Worm (Caenorhabditis elegans): Measurements from ENCODE around the gene srh-115.
A peak's percentile ranks its signal among the peaks of the same experiment; 100 is the strongest.

The srh-115 gene

ce11 chrV:17242552-17242951 lies 13.0 kb upstream of the srh-115 start, which contains the start of gene Y68A4B.3:
Y68A4B.3 (minus strand) TSS chrV:17242652.
- TF ChIP-seq lin-39 (tag; optimal IDR thresholded peaks at IDR 0.05) (no peak), eor-1 (tag; optimal IDR thresholded peaks at IDR 0.05) (no peak), tbx-2 (tag; optimal IDR thresholded peaks at IDR 0.05) (no peak), elt-3 (tag; optimal IDR thresholded peaks at IDR 0.05) (no peak), nhr-237 (tag; optimal IDR thresholded peaks at IDR 0.05) (no peak), ztf-11 (tag; optimal IDR thresholded peaks at IDR 0.05) (no peak), zag-1 (tag; optimal IDR thresholded peaks at IDR 0.05) (no peak), egl-5 (tag; optimal IDR thresholded peaks at IDR 0.05) (no peak), ztf-4 (tag; optimal IDR thresholded peaks at IDR 0.05) (no peak), R02D3.7 (tag; optimal IDR thresholded peaks at IDR 0.05) (no peak), nhr-43 (tag; optimal IDR thresholded peaks at IDR 0.05; ENCODE audit: poor library complexity, severe bottlenecking) (no peak), ceh-16 (tag; optimal IDR thresholded peaks at IDR 0.05) (no peak), ceh-9 (tag; optimal IDR thresholded peaks at IDR 0.05) (no peak), unc-39 (tag; optimal IDR thresholded peaks at IDR 0.05) (no peak), nfya-1 (tag; optimal IDR thresholded peaks at IDR 0.05; ENCODE audit: insufficient read depth) (no peak), snpc-4 (tag; optimal IDR thresholded peaks at IDR 0.05) (no peak), nhr-25 (tag; optimal IDR thresholded peaks at IDR 0.05) (no peak), nhr-11 (tag; optimal IDR thresholded peaks at IDR 0.05) (no peak), lsy-12 (tag; optimal IDR thresholded peaks at IDR 0.05) (no peak), fkh-2 (tag; optimal IDR thresholded peaks at IDR 0.05) (no peak)

ce11 chrV:17243016-17243415 lies 12.5 kb upstream of the srh-115 start:
- TF ChIP-seq zag-1 (tag; optimal IDR thresholded peaks at IDR 0.05) (no peak), nhr-28 (tag; optimal IDR thresholded peaks at IDR 0.05) (no peak), ztf-11 (tag; optimal IDR thresholded peaks at IDR 0.05) (no peak), elt-1 (tag; optimal IDR thresholded peaks at IDR 0.05) (no peak), mdl-1 (tag; optimal IDR thresholded peaks at IDR 0.05) (no peak), pqm-1 (tag; optimal IDR thresholded peaks at IDR 0.05) (peak; percentile 8), ceh-16 (tag; optimal IDR thresholded peaks at IDR 0.05) (no peak), ceh-9 (tag; optimal IDR thresholded peaks at IDR 0.05) (no peak), unc-39 (tag; optimal IDR thresholded peaks at IDR 0.05) (no peak), sea-2 (GFP tag; optimal IDR thresholded peaks at IDR 0.05) (no peak), unc-62 (GFP tag; optimal IDR thresholded peaks at IDR 0.05) (no peak), nfya-1 (tag; optimal IDR thresholded peaks at IDR 0.05; ENCODE audit: insufficient read depth) (no peak), elt-2 (tag; optimal IDR thresholded peaks at IDR 0.05) (peak; percentile 76), tbx-2 (tag; optimal IDR thresholded peaks at IDR 0.05) (no peak), nhr-25 (tag; optimal IDR thresholded peaks at IDR 0.05) (no peak)

ce11 chrV:17245406-17245805 lies 10.1 kb upstream of the srh-115 start, which contains the start of gene clec-242:
clec-242 (minus strand) TSS chrV:17245506.
- TF ChIP-seq ztf-4 (tag; optimal IDR thresholded peaks at IDR 0.05), result no peak
- TF ChIP-seq nhr-11 (tag; optimal IDR thresholded peaks at IDR 0.05), result no peak
- no peak for TF ChIP-seq nhr-28 (tag; optimal IDR thresholded peaks at IDR 0.05)
- TF ChIP-seq skn-1 (tag; optimal IDR thresholded peaks at IDR 0.05), result no peak
- no peak for TF ChIP-seq fos-1 (tag; optimal IDR thresholded peaks at IDR 0.05)
- TF ChIP-seq elt-2 (tag; optimal IDR thresholded peaks at IDR 0.05), result no peak
- TF ChIP-seq mdl-1 (tag; optimal IDR thresholded peaks at IDR 0.05), result no peak
- no peak for TF ChIP-seq nfya-1 (tag; optimal IDR thresholded peaks at IDR 0.05; ENCODE audit: insufficient read depth)
- no peak for TF ChIP-seq fkh-2 (tag; optimal IDR thresholded peaks at IDR 0.05)
- TF ChIP-seq nhr-67 (tag; optimal IDR thresholded peaks at IDR 0.05), result no peak
- no peak for TF ChIP-seq jun-1 (tag; optimal IDR thresholded peaks at IDR 0.05)
- TF ChIP-seq pha-4 (tag; optimal IDR thresholded peaks at IDR 0.05), result no peak
- TF ChIP-seq zag-1 (tag; optimal IDR thresholded peaks at IDR 0.05), result no peak
- no peak for TF ChIP-seq ZK546.5 (tag; optimal IDR thresholded peaks at IDR 0.05)
- no peak for TF ChIP-seq nhr-76 (tag; optimal IDR thresholded peaks at IDR 0.05)
- no peak for TF ChIP-seq elt-1 (tag; optimal IDR thresholded peaks at IDR 0.05)
- TF ChIP-seq snpc-4 (tag; optimal IDR thresholded peaks at IDR 0.05), result no peak
- TF ChIP-seq ceh-9 (tag; optimal IDR thresholded peaks at IDR 0.05), result no peak

- TF ChIP-seq nhr-28 (tag; optimal IDR thresholded peaks at IDR 0.05) (no peak), fkh-2 (tag; optimal IDR thresholded peaks at IDR 0.05) (no peak), ceh-82 (tag; optimal IDR thresholded peaks at IDR 0.05) (no peak), fkh-10 (GFP tag; optimal IDR thresholded peaks at IDR 0.05) (no peak), elt-2 (tag; optimal IDR thresholded peaks at IDR 0.05) (no peak), elt-1 (tag; optimal IDR thresholded peaks at IDR 0.05) (no peak), nhr-23 (tag; optimal IDR thresholded peaks at IDR 0.05) (no peak), pqm-1 (tag; optimal IDR thresholded peaks at IDR 0.05) (no peak), elt-3 (tag; optimal IDR thresholded peaks at IDR 0.05) (no peak), daf-12 (tag; optimal IDR thresholded peaks at IDR 0.05) (no peak), nhr-77 (tag; optimal IDR thresholded peaks at IDR 0.05) (no peak), tbx-2 (tag; optimal IDR thresholded peaks at IDR 0.05) (no peak)
These were observed 6.6 kb upstream of the srh-115 start, which contains the start of gene clec-243 for ce11 chrV:17248915-17249314. clec-243 (minus strand) TSS chrV:17249015.

Measured in whole organism, L3 larva.